Fruit fly (Drosophila melanogaster) whole organism, embryonic: ENCODE data around the gene CG14194.

Source experiments
- CG10366 ChIP-seq: fragments of 200-800 bp; sonication (Bioruptor generic); IDR thresholded peaks from 2 replicates; pipeline ENCODE4 v1.3.6; 2022; ENCODE audit warnings: missing biosample characterization, missing genetic modification characterization
- CG13123 ChIP-seq: fragments of 200-800 bp; sonication (Bioruptor generic); optimal IDR thresholded peaks from 2 replicates; lab custom pipeline; 2016; ENCODE audit warnings: missing biosample characterization, missing genetic modification characterization
- CG13894 ChIP-seq: fragments of 200-800 bp; sonication (Bioruptor generic); optimal IDR thresholded peaks from 3 replicates; lab custom pipeline; 2018; ENCODE audit warnings: missing biosample characterization, mild to moderate bottlenecking, missing genetic modification characterization, moderate library complexity
- CG14667 ChIP-seq: fragments of 200-800 bp; sonication (Bioruptor generic); IDR thresholded peaks from 2 replicates; pipeline ENCODE4 v1.3.6; 2022; ENCODE audit warnings: missing biosample characterization, missing genetic modification characterization
- CG15514 ChIP-seq: fragments of 200-800 bp; sonication (Bioruptor generic); optimal IDR thresholded peaks from 3 replicates; lab custom pipeline; 2017; ENCODE audit warnings: missing biosample characterization, missing genetic modification characterization, mild to moderate bottlenecking, moderate library complexity, missing genetic modification reagents
- CG15696 ChIP-seq: fragments of 200-800 bp; sonication (Bioruptor generic); optimal IDR thresholded peaks from 2 replicates; lab custom pipeline; 2019; ENCODE audit warnings: missing biosample characterization, mild to moderate bottlenecking, missing genetic modification characterization, moderate library complexity
- CG1602 ChIP-seq: fragments of 200-800 bp; sonication (Bioruptor generic); optimal IDR thresholded peaks from 3 replicates; lab custom pipeline; 2016; ENCODE audit warnings: missing biosample characterization, missing genetic modification characterization
- CG17361 ChIP-seq: fragments of 200-800 bp; sonication (Bioruptor generic); IDR thresholded peaks from 3 replicates; pipeline ENCODE4 v1.3.6; 2022; ENCODE audit warnings: missing biosample characterization, missing genetic modification characterization
- CG18262 ChIP-seq: fragments of 200-800 bp; optimal IDR thresholded peaks from 3 replicates; lab custom pipeline; 2019; ENCODE audit warnings: missing biosample characterization, mild to moderate bottlenecking, missing genetic modification characterization, moderate library complexity
- CG18764 ChIP-seq: fragments of 200-800 bp; sonication (Bioruptor generic); optimal IDR thresholded peaks from 3 replicates; lab custom pipeline; 2016; ENCODE audit warnings: missing biosample characterization, missing genetic modification characterization
- CG2678 ChIP-seq: fragments of 200-800 bp; sonication (Bioruptor generic); optimal IDR thresholded peaks from 3 replicates; lab custom pipeline; 2019; ENCODE audit warnings: missing biosample characterization, mild to moderate bottlenecking, missing genetic modification characterization, moderate library complexity
- CG3407 ChIP-seq: fragments of 200-800 bp; sonication (Bioruptor generic); optimal IDR thresholded peaks from 2 replicates; lab custom pipeline; 2018; ENCODE audit warnings: missing biosample characterization, mild to moderate bottlenecking, missing genetic modification characterization
- CG6254 ChIP-seq: fragments of 200-800 bp; sonication (Bioruptor generic); optimal IDR thresholded peaks from 3 replicates; lab custom pipeline; 2017; ENCODE audit warnings: mild to moderate bottlenecking, missing biosample characterization, missing genetic modification reagents, missing genetic modification characterization
- CG8388 ChIP-seq: fragments of 200-800 bp; sonication (Bioruptor generic); optimal IDR thresholded peaks from 2 replicates; lab custom pipeline; 2019; ENCODE audit warnings: missing biosample characterization, mild to moderate bottlenecking, missing genetic modification characterization, moderate library complexity
- CG9609 ChIP-seq: fragments of 200-800 bp; sonication (Bioruptor generic); optimal IDR thresholded peaks from 3 replicates; lab custom pipeline; 2016; ENCODE audit warnings: missing biosample characterization, missing genetic modification characterization
- CG9932 ChIP-seq: fragments of 200-800 bp; sonication (Bioruptor generic); IDR thresholded peaks from 2 replicates; pipeline ENCODE4 v1.3.6; 2022; ENCODE audit warnings: missing biosample characterization, missing genetic modification characterization
- D ChIP-seq, 2 experiments: fragments of 200-800 bp in 1 of 2; fragments of >200 bp in 1 of 2; sonication (Bioruptor generic) in 1 of 2; optimal IDR thresholded peaks; 2 replicates in 1 of 2; 3 replicates in 1 of 2; lab custom pipeline; 2017; ENCODE audit warnings: mild to moderate bottlenecking in 1 of 2, missing biosample characterization in 1 of 2, missing genetic modification characterization in 1 of 2, missing genetic modification reagents in 1 of 2
- Dek ChIP-seq: fragments of 200-800 bp; sonication (Bioruptor generic); optimal IDR thresholded peaks from 3 replicates; lab custom pipeline; 2019; ENCODE audit warnings: missing biosample characterization, mild to moderate bottlenecking, missing genetic modification characterization, moderate library complexity
- Dip2 ChIP-seq: fragments of 200-800 bp; sonication (Bioruptor generic); IDR thresholded peaks from 2 replicates; pipeline ENCODE4 v1.3.6; 2022; ENCODE audit warnings: missing biosample characterization, missing genetic modification characterization
- Drgx ChIP-seq: fragments of 200-800 bp; sonication (Bioruptor generic); IDR thresholded peaks from 2 replicates; pipeline ENCODE4 v1.3.6; 2022; ENCODE audit warnings: missing biosample characterization, missing genetic modification characterization
- Fer1 ChIP-seq: fragments of 200-800 bp; sonication (Bioruptor generic); optimal IDR thresholded peaks from 2 replicates; lab custom pipeline; 2017; ENCODE audit warnings: missing biosample characterization, mild to moderate bottlenecking, missing genetic modification characterization
- HHEX ChIP-seq: fragments of 200-800 bp; sonication (Bioruptor generic); optimal IDR thresholded peaks from 3 replicates; lab custom pipeline; 2017; ENCODE audit warnings: missing biosample characterization, mild to moderate bottlenecking, missing genetic modification characterization, missing genetic modification reagents
- Med ChIP-seq: fragments of 200-800 bp; sonication (Bioruptor generic); peaks from one replicate; lab custom pipeline; 2016; ENCODE audit warnings: missing biosample characterization, missing genetic modification characterization, mild to moderate bottlenecking, inconsistent platforms, moderate library complexity
- Meics ChIP-seq: fragments of 200-800 bp; sonication (Bioruptor generic); optimal IDR thresholded peaks from 2 replicates; lab custom pipeline; 2017; ENCODE audit warnings: missing biosample characterization, mild to moderate bottlenecking, missing genetic modification characterization
- Pdp1 ChIP-seq, 2 experiments: fragments of 200-800 bp; sonication (Bioruptor generic); optimal IDR thresholded peaks; 3 replicates each; lab custom pipeline; 2016; ENCODE audit warnings: missing biosample characterization in 2 of 2, missing genetic modification characterization in 2 of 2, mild to moderate bottlenecking in 1 of 2, moderate library complexity in 1 of 2
- Sox102F ChIP-seq: fragments of 200-800 bp; sonication (Bioruptor generic); optimal IDR thresholded peaks from 2 replicates; lab custom pipeline; 2018; ENCODE audit warnings: missing biosample characterization, mild to moderate bottlenecking, missing genetic modification characterization, moderate library complexity
- Tbp ChIP-seq: fragments of >200 bp; optimal IDR thresholded peaks from 2 replicates; lab custom pipeline; 2018; ENCODE audit warnings: missing biosample characterization, missing genetic modification characterization
- Vsx1 ChIP-seq: fragments of 200-800 bp; sonication (Bioruptor generic); optimal IDR thresholded peaks from 2 replicates; lab custom pipeline; 2017; ENCODE audit warnings: missing biosample characterization, mild to moderate bottlenecking, missing genetic modification characterization, missing genetic modification reagents
- ara ChIP-seq: fragments of 200-800 bp; sonication (Bioruptor generic); IDR thresholded peaks from 2 replicates; pipeline ENCODE4 v1.3.6; 2022; ENCODE audit warnings: missing biosample characterization, missing genetic modification characterization
- az2 ChIP-seq: fragments of 200-800 bp; sonication (Bioruptor generic); optimal IDR thresholded peaks from 3 replicates; lab custom pipeline; 2016; ENCODE audit warnings: missing biosample characterization, missing genetic modification characterization
- cwo ChIP-seq: fragments of 200-800 bp; sonication (Bioruptor generic); optimal IDR thresholded peaks from 3 replicates; lab custom pipeline; 2017; ENCODE audit warnings: missing biosample characterization, missing genetic modification characterization, mild to moderate bottlenecking, moderate library complexity, missing genetic modification reagents
- dpn ChIP-seq, 2 experiments: fragments of 200-800 bp; sonication (Bioruptor generic); optimal IDR thresholded peaks; 3 replicates each; lab custom pipeline; 2016; ENCODE audit warnings: missing biosample characterization in 2 of 2, missing genetic modification characterization in 2 of 2
- dysf ChIP-seq: fragments of 200-800 bp; sonication (Bioruptor generic); IDR thresholded peaks from 3 replicates; pipeline ENCODE4 v1.3.6; 2022; ENCODE audit warnings: missing biosample characterization, missing genetic modification characterization
- fd96Cb ChIP-seq: fragments of 200-800 bp; sonication (Bioruptor generic); optimal IDR thresholded peaks from 2 replicates; lab custom pipeline; 2018; ENCODE audit warnings: missing biosample characterization, mild to moderate bottlenecking, missing genetic modification characterization, moderate library complexity
- fru ChIP-seq: fragments of >200 bp; optimal IDR thresholded peaks from 2 replicates; lab custom pipeline; 2017
- hkb ChIP-seq, 2 experiments: fragments of 200-800 bp in 1 of 2; fragments of >200 bp in 1 of 2; sonication (Bioruptor generic) in 1 of 2; IDR thresholded peaks in 1 of 2; optimal IDR thresholded peaks in 1 of 2; 2 replicates each; pipeline versions ENCODE4 v1.3.6 to Lab custom; 2017 to 2022; ENCODE audit warnings: missing biosample characterization in 1 of 2, missing genetic modification characterization in 1 of 2
- org-1 ChIP-seq: fragments of 200-800 bp; sonication (Bioruptor generic); optimal IDR thresholded peaks from 2 replicates; lab custom pipeline; 2017; ENCODE audit warnings: missing biosample characterization, missing genetic modification characterization
- pan ChIP-seq, 4 experiments: fragments of >200 bp in 3 of 4; fragments of 200-800 bp in 1 of 4; sonication (Bioruptor generic) in 1 of 4; optimal IDR thresholded peaks in 3 of 4; IDR thresholded peaks in 1 of 4; 2 replicates each; pipeline versions ENCODE4 v1.3.6 to Lab custom; 2017 to 2022; ENCODE audit warnings: missing biosample characterization in 2 of 4, missing genetic modification characterization in 2 of 4, mixed read lengths in 1 of 4
- row ChIP-seq: fragments of 200-800 bp; sonication (Bioruptor generic); IDR thresholded peaks from 3 replicates; pipeline ENCODE4 v1.3.6; 2022; ENCODE audit warnings: missing biosample characterization, missing genetic modification characterization
- run ChIP-seq: fragments of 200-800 bp; sonication (Bioruptor generic); optimal IDR thresholded peaks from 3 replicates; lab custom pipeline; 2018; ENCODE audit warnings: missing biosample characterization, mild to moderate bottlenecking, missing genetic modification characterization
- salm ChIP-seq: fragments of 200-800 bp; sonication (Bioruptor generic); optimal IDR thresholded peaks from 2 replicates; lab custom pipeline; 2018; ENCODE audit warnings: missing biosample characterization, mild to moderate bottlenecking, missing genetic modification characterization
- sc ChIP-seq, 3 experiments: fragments of >200 bp in 2 of 3; fragments of 200-800 bp in 1 of 3; sonication (Bioruptor generic) in 1 of 3; optimal IDR thresholded peaks; 2 replicates in 2 of 3; 3 replicates in 1 of 3; lab custom pipeline; 2017; ENCODE audit warnings: mild to moderate bottlenecking in 1 of 3, missing biosample characterization in 1 of 3, missing genetic modification characterization in 1 of 3, missing genetic modification reagents in 1 of 3
- sisA ChIP-seq: fragments of 200-800 bp; sonication (Bioruptor generic); IDR thresholded peaks from 2 replicates; pipeline ENCODE4 v1.3.6; 2022; ENCODE audit warnings: missing biosample characterization, missing genetic modification characterization
- stc ChIP-seq: fragments of 200-800 bp; sonication (Bioruptor generic); IDR thresholded peaks from 2 replicates; pipeline ENCODE4 v1.3.6; 2022; ENCODE audit warnings: missing biosample characterization, missing genetic modification characterization
- unpg ChIP-seq: fragments of 200-800 bp; sonication (Bioruptor generic); optimal IDR thresholded peaks from 3 replicates; lab custom pipeline; 2018; ENCODE audit warnings: missing biosample characterization, mild to moderate bottlenecking, missing genetic modification characterization, moderate library complexity
- z ChIP-seq: fragments of 200-800 bp; sonication (Bioruptor generic); IDR thresholded peaks from 3 replicates; pipeline ENCODE4 v1.3.6; 2022; ENCODE audit warnings: missing biosample characterization, missing genetic modification characterization
- zf30C ChIP-seq: fragments of 200-800 bp; sonication (Bioruptor generic); optimal IDR thresholded peaks from 3 replicates; lab custom pipeline; 2018; ENCODE audit warnings: missing biosample characterization, mild to moderate bottlenecking, missing genetic modification characterization

CG14194 gene

dm6 chrX:19152570-19153287 is 40.6 kb upstream of the CG14194 start (continued):
- TF ChIP-seq CG14667 (GFP tag; lab: Robert Waterston, UW), result 0 out of 2 replicates have a peak, but pooled peaks have one; percentile 32
- TF ChIP-seq Pdp1 (GFP tag; optimal IDR thresholded peaks at IDR 0.05; lab: Kevin White, UChicago), result peak in 1 of 2 experiments; percentile 16
- peak; percentile 16 for TF ChIP-seq Dek (tag; lab: Kevin White, UChicago)
- peak in 1 of 2 experiments; percentile 54 for TF ChIP-seq dpn (GFP tag; optimal IDR thresholded peaks at IDR 0.05; lab: Kevin White, UChicago)
- TF ChIP-seq org-1, result peak; percentile 47
- TF ChIP-seq zf30C (GFP tag; lab: Kevin White, UChicago), result peak; percentile 60
- TF ChIP-seq CG13123, result no peak
- no peak for TF ChIP-seq ara (GFP tag; lab: Robert Waterston, UW)
- TF ChIP-seq CG18764 (GFP tag; lab: Kevin White, UChicago), result peak; percentile 18
- TF ChIP-seq CG3407, result peak; percentile 49
- no peak for TF ChIP-seq D (optimal IDR thresholded peaks at IDR 0.05; lab: Kevin White, UChicago)
- peak; percentile 70 for TF ChIP-seq D (GFP tag; optimal IDR thresholded peaks at IDR 0.05; lab: Kevin White, UChicago)
- TF ChIP-seq row (GFP tag; lab: Robert Waterston, UW), result peak; percentile 61
- TF ChIP-seq unpg (GFP tag; lab: Kevin White, UChicago), result peak; percentile 68
- TF ChIP-seq Tbp, result no peak
- peak; percentile 53 for TF ChIP-seq az2
- TF ChIP-seq Dip2 (GFP tag; lab: Robert Waterston, UW), result no peak
- TF ChIP-seq CG15696, result peak; percentile 41
- peak; percentile 12 for TF ChIP-seq run (tag; lab: Kevin White, UChicago)
- TF ChIP-seq hkb (optimal IDR thresholded peaks at IDR 0.05; lab: Kevin White, UChicago), result no peak
- TF ChIP-seq hkb (GFP tag; IDR thresholded peaks at IDR 0.05; lab: Robert Waterston, UW), result peak; percentile 59
- TF ChIP-seq CG1602, result peak; percentile 56
- peak; percentile 46 for TF ChIP-seq CG10366
- peak; percentile 46 for TF ChIP-seq sisA (GFP tag; lab: Robert Waterston, UW)
- peak; percentile 39 for TF ChIP-seq salm
- peak; percentile 64 for TF ChIP-seq CG8388 (GFP tag; lab: Kevin White, UChicago)
- no peak for TF ChIP-seq CG13894
- peak; percentile 77 for TF ChIP-seq Sox102F
- TF ChIP-seq Vsx1 (GFP tag; lab: Kevin White, UChicago), result peak; percentile 25
- peak; percentile 22 for TF ChIP-seq CG6254 (GFP tag; lab: Kevin White, UChicago)
- TF ChIP-seq Fer1 (GFP tag; lab: Kevin White, UChicago), result peak; percentile 22
- peak; percentile 35; the same call in 1 of the 2 replicates for TF ChIP-seq Drgx (GFP tag; lab: Robert Waterston, UW)
- no peak for TF ChIP-seq fru
- peak; percentile 45 for TF ChIP-seq stc (GFP tag; lab: Robert Waterston, UW)
- TF ChIP-seq z (GFP tag; lab: Robert Waterston, UW), result 0 out of 3 replicates have a peak, but pooled peaks have one; percentile 9
- TF ChIP-seq sc (optimal IDR thresholded peaks at IDR 0.05; lab: Kevin White, UChicago), result no peak
- TF ChIP-seq sc (GFP tag; optimal IDR thresholded peaks at IDR 0.05; lab: Kevin White, UChicago), result peak; percentile 41
- TF ChIP-seq CG9932 (GFP tag; lab: Robert Waterston, UW), result no peak
- peak; percentile 75 for TF ChIP-seq CG2678 (tag; lab: Kevin White, UChicago)
- peak; percentile 40 for TF ChIP-seq HHEX (GFP tag; lab: Kevin White, UChicago)
- TF ChIP-seq cwo (GFP tag; lab: Kevin White, UChicago), result peak; percentile 23
- peak; percentile 76 for TF ChIP-seq CG18262 (tag; lab: Kevin White, UChicago)
- TF ChIP-seq dysf (GFP tag; lab: Robert Waterston, UW), result peak; percentile 61
- TF ChIP-seq Med, result peak; percentile 67
- peak; percentile 70 for TF ChIP-seq fd96Cb
- TF ChIP-seq Meics (GFP tag; lab: Kevin White, UChicago), result peak; percentile 60
- TF ChIP-seq CG9609 (GFP tag; lab: Kevin White, UChicago), result no peak
- TF ChIP-seq pan (optimal IDR thresholded peaks at IDR 0.05; lab: Kevin White, UChicago), result no peak
- peak in 1 of 2 experiments; percentile 23 for TF ChIP-seq pan (GFP tag; optimal IDR thresholded peaks at IDR 0.05 in 1 of 2, IDR thresholded peaks at IDR 0.05 in 1 of 2)
- TF ChIP-seq CG15514 (GFP tag; lab: Kevin White, UChicago), result peak; percentile 1
- TF ChIP-seq CG17361 (GFP tag; lab: Robert Waterston, UW), result peak; percentile 83
